Worm (Caenorhabditis elegans): Measurements from ENCODE around the gene T01E8.1.
"Not testable (repeated sequence)": the region's sequence is repeated elsewhere in the genome, so short reads cannot be mapped to it uniquely, and the experiment has no call there.

Gene T01E8.1

ce11 chrII:10247594-10248283, 41.2 kb downstream of the T01E8.1 start, which contains the start of gene nrde-2:
TSS of gene nrde-2 (minus strand) at chrII:10247638.
- not testable (repeated sequence) for TF ChIP-seq ztf-11, egl-5, lin-15B (tag; optimal IDR thresholded peaks at IDR 0.05)

ce11 chrII:10248355-10249041, 42.0 kb downstream of the T01E8.1 start, which contains the start of gene atad-3:
TSS of gene atad-3 (plus strand) at chrII:10248991.
- TF ChIP-seq elt-1 (tag; optimal IDR thresholded peaks at IDR 0.05) (peak; percentile 2), nhr-237 (tag; optimal IDR thresholded peaks at IDR 0.05) (no peak), elt-2 (tag; optimal IDR thresholded peaks at IDR 0.05) (peak; percentile 38), nhr-12 (tag; optimal IDR thresholded peaks at IDR 0.05) (no peak), nhr-67 (tag; optimal IDR thresholded peaks at IDR 0.05) (no peak), nfya-1 (tag; optimal IDR thresholded peaks at IDR 0.05; ENCODE audit: insufficient read depth) (peak; percentile 73), nhr-11 (tag; optimal IDR thresholded peaks at IDR 0.05) (peak; percentile 93), sea-2 (GFP tag; optimal IDR thresholded peaks at IDR 0.05) (no peak), elt-3 (tag; optimal IDR thresholded peaks at IDR 0.05) (no peak), ama-1 (optimal IDR thresholded peaks at IDR 0.05) (no peak), mdl-1 (tag; optimal IDR thresholded peaks at IDR 0.05) (no peak), lsy-12 (tag; optimal IDR thresholded peaks at IDR 0.05) (peak; percentile 82), daf-12 (tag; optimal IDR thresholded peaks at IDR 0.05) (no peak), hmg-11 (tag; optimal IDR thresholded peaks at IDR 0.05) (peak; percentile 26), nhr-25 (tag; optimal IDR thresholded peaks at IDR 0.05) (peak; percentile 48), egl-27 (tag; optimal IDR thresholded peaks at IDR 0.05) (peak; percentile 43), nhr-76 (tag; optimal IDR thresholded peaks at IDR 0.05) (no peak), skn-1 (tag; optimal IDR thresholded peaks at IDR 0.05) (peak; percentile 61), unc-39 (tag; optimal IDR thresholded peaks at IDR 0.05) (no peak), egl-5 (tag; optimal IDR thresholded peaks at IDR 0.05) (no peak), ceh-16 (tag; optimal IDR thresholded peaks at IDR 0.05) (no peak), fkh-10 (GFP tag; optimal IDR thresholded peaks at IDR 0.05) (no peak), ceh-28 (tag; optimal IDR thresholded peaks at IDR 0.05) (peak; percentile 69), ztf-11 (tag; optimal IDR thresholded peaks at IDR 0.05) (no peak), fkh-2 (tag; optimal IDR thresholded peaks at IDR 0.05) (no peak), ZK546.5 (tag; optimal IDR thresholded peaks at IDR 0.05) (no peak), nhr-23 (tag; optimal IDR thresholded peaks at IDR 0.05) (peak; percentile 83), snpc-4 (tag; optimal IDR thresholded peaks at IDR 0.05) (peak; percentile 74), ztf-4 (tag; optimal IDR thresholded peaks at IDR 0.05) (no peak), ceh-9 (tag; optimal IDR thresholded peaks at IDR 0.05) (no peak), aly-2 (tag; optimal IDR thresholded peaks at IDR 0.05) (no peak), jun-1 (tag; optimal IDR thresholded peaks at IDR 0.05) (peak; percentile 69), nhr-28 (tag; optimal IDR thresholded peaks at IDR 0.05) (no peak), R02D3.7 (tag; optimal IDR thresholded peaks at IDR 0.05) (peak; percentile 77), lin-15B (tag; optimal IDR thresholded peaks at IDR 0.05) (peak; percentile 89), eor-1 (tag; optimal IDR thresholded peaks at IDR 0.05) (no peak), pqm-1 (tag; optimal IDR thresholded peaks at IDR 0.05) (peak; percentile 26), mml-1 (tag; optimal IDR thresholded peaks at IDR 0.05) (no peak), ceh-82 (tag; optimal IDR thresholded peaks at IDR 0.05) (peak; percentile 67), nhr-43 (tag; optimal IDR thresholded peaks at IDR 0.05; ENCODE audit: poor library complexity, severe bottlenecking) (peak; percentile 91), lin-39 (tag; optimal IDR thresholded peaks at IDR 0.05) (peak; percentile 55), tbx-2 (tag; optimal IDR thresholded peaks at IDR 0.05) (peak; percentile 76), zag-1 (tag; optimal IDR thresholded peaks at IDR 0.05) (no peak), nhr-77 (tag; optimal IDR thresholded peaks at IDR 0.05) (no peak), unc-62 (GFP tag; optimal IDR thresholded peaks at IDR 0.05) (peak; percentile 6), pha-4 (tag; optimal IDR thresholded peaks at IDR 0.05) (peak; percentile 79), fos-1 (tag; optimal IDR thresholded peaks at IDR 0.05) (peak; percentile 26)

Data from whole organism, L3 larva.